Worm (Caenorhabditis elegans) whole organism, late embryonic: Measurements from ENCODE around the gene ZK742.3.

Experiments
- C08G9.2 ChIP-seq: sonication (generic microtip); optimal IDR thresholded peaks from 2 replicates; lab custom pipeline; 2016; ENCODE audit warnings: mild to moderate bottlenecking, missing genetic modification characterization, moderate library complexity, missing compliant biosample characterization
- C38D4.7 ChIP-seq: fragments of 200-800 bp; sonication (Bioruptor generic); optimal IDR thresholded peaks from 2 replicates; lab custom pipeline; 2018; ENCODE audit warnings: mild to moderate bottlenecking, missing genetic modification characterization, moderate library complexity, missing compliant biosample characterization
- Y22D7AL.16 ChIP-seq: sonication (generic microtip); optimal IDR thresholded peaks from 2 replicates; lab custom pipeline; 2016; ENCODE audit warnings: missing genetic modification characterization, missing compliant biosample characterization
- ama-1 ChIP-seq: fragments of 150-350 bp; optimal IDR thresholded peaks from 2 replicates; lab custom pipeline; 2014
- ceh-14 ChIP-seq: sonication (generic microtip); optimal IDR thresholded peaks from 2 replicates; lab custom pipeline; 2016; ENCODE audit warnings: missing genotype, missing genetic modification characterization, missing compliant biosample characterization
- ceh-2 ChIP-seq: sonication (generic microtip); optimal IDR thresholded peaks from 2 replicates; lab custom pipeline; 2016; ENCODE audit warnings: missing genotype, missing genetic modification characterization, missing compliant biosample characterization
- ceh-22 ChIP-seq: sonication (generic microtip); optimal IDR thresholded peaks from 2 replicates; lab custom pipeline; 2017; ENCODE audit warnings: missing biosample characterization, missing genetic modification characterization
- ceh-24 ChIP-seq: sonication (generic microtip); optimal IDR thresholded peaks from 2 replicates; lab custom pipeline; 2016; ENCODE audit warnings: mild to moderate bottlenecking, missing genetic modification characterization, missing compliant biosample characterization
- ceh-30 ChIP-seq: fragments of 150-350 bp; optimal IDR thresholded peaks from 2 replicates; lab custom pipeline; 2014; ENCODE audit warnings: missing biosample characterization, missing genetic modification characterization
- ceh-31 ChIP-seq: sonication (generic microtip); optimal IDR thresholded peaks from 2 replicates; lab custom pipeline; 2016; ENCODE audit warnings: missing genetic modification characterization, missing compliant biosample characterization
- che-1 ChIP-seq: sonication (generic microtip); optimal IDR thresholded peaks from 2 replicates; lab custom pipeline; 2016; ENCODE audit warnings: mild to moderate bottlenecking, missing genetic modification characterization, missing compliant biosample characterization
- dmd-4 ChIP-seq: sonication (generic microtip); optimal IDR thresholded peaks from 2 replicates; lab custom pipeline; 2016; ENCODE audit warnings: borderline replicate concordance, missing genetic modification characterization, missing compliant biosample characterization
- dve-1 ChIP-seq: sonication (generic microtip); optimal IDR thresholded peaks from 2 replicates; lab custom pipeline; 2017; ENCODE audit warnings: antibody characterized with exemption, mild to moderate bottlenecking, missing genetic modification characterization, missing compliant biosample characterization
- elt-2 ChIP-seq: sonication (generic microtip); optimal IDR thresholded peaks from 2 replicates; lab custom pipeline; 2016; ENCODE audit warnings: missing genetic modification reagents, missing genetic modification characterization, missing compliant biosample characterization
- elt-4 ChIP-seq: sonication (generic microtip); optimal IDR thresholded peaks from 2 replicates; lab custom pipeline; 2016; ENCODE audit warnings: missing genetic modification characterization, missing compliant biosample characterization
- ets-4 ChIP-seq: sonication (generic microtip); optimal IDR thresholded peaks from 2 replicates; lab custom pipeline; 2016; ENCODE audit warnings: missing genetic modification characterization, missing compliant biosample characterization
- eyg-1 ChIP-seq: sonication (generic microtip); optimal IDR thresholded peaks from 2 replicates; lab custom pipeline; 2016; ENCODE audit warnings: missing genotype, missing genetic modification characterization, missing compliant biosample characterization
- fax-1 ChIP-seq: sonication (generic microtip); optimal IDR thresholded peaks from 2 replicates; lab custom pipeline; 2016; ENCODE audit warnings: missing genotype, missing genetic modification characterization, missing compliant biosample characterization
- gmeb-2 ChIP-seq: sonication (generic microtip); optimal IDR thresholded peaks from 2 replicates; lab custom pipeline; 2016; ENCODE audit warnings: missing genetic modification characterization, inconsistent platforms, missing compliant biosample characterization
- hlh-30 ChIP-seq: sonication (generic microtip); optimal IDR thresholded peaks from 2 replicates; lab custom pipeline; 2017; ENCODE audit warnings: antibody characterized with exemption, missing genetic modification characterization, missing compliant biosample characterization; ENCODE audit not compliant: insufficient read depth
- hlh-6 ChIP-seq: sonication (generic microtip); optimal IDR thresholded peaks from 2 replicates; lab custom pipeline; 2016; ENCODE audit warnings: missing genotype, missing genetic modification characterization, missing compliant biosample characterization
- lim-6 ChIP-seq: sonication (generic microtip); optimal IDR thresholded peaks from 2 replicates; lab custom pipeline; 2016; ENCODE audit warnings: missing genetic modification characterization, missing compliant biosample characterization
- npax-4 ChIP-seq: sonication (generic microtip); optimal IDR thresholded peaks from 2 replicates; lab custom pipeline; 2016; ENCODE audit warnings: missing genetic modification characterization, missing compliant biosample characterization
- pat-9 ChIP-seq: fragments of 200-800 bp; sonication (Bioruptor generic); optimal IDR thresholded peaks from 2 replicates; lab custom pipeline; 2018; ENCODE audit warnings: mild to moderate bottlenecking, missing genetic modification characterization, moderate library complexity, missing compliant biosample characterization
- pax-1 ChIP-seq: fragments of 150-350 bp; optimal IDR thresholded peaks from 2 replicates; lab custom pipeline; 2014; ENCODE audit warnings: missing biosample characterization, missing genetic modification characterization
- pqm-1 ChIP-seq: sonication (generic microtip); optimal IDR thresholded peaks from 2 replicates; lab custom pipeline; 2016; ENCODE audit warnings: missing genetic modification characterization, missing compliant biosample characterization
- pros-1 ChIP-seq: fragments of 150-350 bp; optimal IDR thresholded peaks from 2 replicates; lab custom pipeline; 2014; ENCODE audit warnings: missing biosample characterization, missing genetic modification reagents, missing genetic modification characterization
- syd-9 ChIP-seq: sonication (generic microtip); optimal IDR thresholded peaks from 2 replicates; lab custom pipeline; 2016; ENCODE audit warnings: mild to moderate bottlenecking, missing genetic modification characterization, moderate library complexity, missing compliant biosample characterization
- tbx-2 ChIP-seq: sonication (generic microtip); optimal IDR thresholded peaks from 2 replicates; lab custom pipeline; 2016; ENCODE audit warnings: missing genetic modification characterization, missing compliant biosample characterization
- unc-3 ChIP-seq, 2 experiments: fragments of 200-800 bp in 1 of 2; sonication (Bioruptor generic) in 1 of 2; sonication (generic microtip) in 1 of 2; conservative IDR thresholded peaks in 1 of 2; optimal IDR thresholded peaks in 1 of 2; 2 replicates each; pipeline versions ENCODE4 v1.3.6 to Lab custom; 2016 to 2022; ENCODE audit warnings: missing compliant biosample characterization in 2 of 2, missing genetic modification characterization in 2 of 2, missing genetic modification reagents in 1 of 2
- unc-42 ChIP-seq: sonication (generic microtip); optimal IDR thresholded peaks from 2 replicates; lab custom pipeline; 2016; ENCODE audit warnings: missing genotype, missing genetic modification characterization, missing compliant biosample characterization
- unc-55 ChIP-seq: sonication (generic microtip); optimal IDR thresholded peaks from 2 replicates; lab custom pipeline; 2017; ENCODE audit warnings: missing biosample characterization, missing genetic modification reagents, missing genetic modification characterization
- zip-5 ChIP-seq: sonication (generic microtip); optimal IDR thresholded peaks from 2 replicates; lab custom pipeline; 2016; ENCODE audit warnings: missing genetic modification characterization, missing compliant biosample characterization

ZK742.3 gene

ce11 chrV:7820270-7820669, 10.6 kb upstream of the ZK742.3 start, which contains the start of gene lbp-4:
Gene lbp-4 (plus strand): TSS chrV:7820578.
- TF ChIP-seq unc-55 (GFP tag; lab: Kevin White, UChicago) (no peak), ets-4 (tag; lab: Kevin White, UChicago) (peak; percentile 14), ceh-31 (tag; lab: Kevin White, UChicago) (peak; percentile 92), ceh-14 (tag; lab: Kevin White, UChicago) (peak; percentile 62), C08G9.2 (tag; lab: Kevin White, UChicago) (peak; percentile 57), gmeb-2 (tag; lab: Kevin White, UChicago) (no peak), lim-6 (tag; lab: Kevin White, UChicago) (peak; percentile 23), tbx-2 (peak; percentile 79), dmd-4 (no peak), elt-2 (tag; lab: Kevin White, UChicago) (peak; percentile 22), unc-42 (tag; lab: Kevin White, UChicago) (peak; percentile 50), ceh-2 (peak; percentile 24), zip-5 (tag; lab: Kevin White, UChicago) (peak; percentile 2), pax-1 (tag; lab: Kevin White, UChicago) (no peak)

- TF ChIP-seq fax-1 (tag; lab: Kevin White, UChicago) (no peak), npax-4 (tag; lab: Kevin White, UChicago) (no peak), pros-1 (tag; lab: Kevin White, UChicago) (no peak), unc-42 (tag; lab: Kevin White, UChicago) (peak; percentile 74), hlh-6 (tag; lab: Kevin White, UChicago) (no peak), eyg-1 (no peak)
- TF ChIP-seq, all 69 proteins: peak for 1
These were observed 9.9 kb upstream of the ZK742.3 start for ce11 chrV:7819585-7819984.

ce11 chrV:7816486-7816885, 6.8 kb upstream of the ZK742.3 start:
- TF ChIP-seq hlh-30 (tag; lab: Kevin White, UChicago) (no peak), unc-3 (GFP tag; conservative IDR thresholded peaks at IDR 0.05; lab: Robert Waterston, UW) (no peak), unc-3 (tag; optimal IDR thresholded peaks at IDR 0.05; lab: Kevin White, UChicago) (no peak), pqm-1 (tag; lab: Kevin White, UChicago) (no peak), unc-42 (tag; lab: Kevin White, UChicago) (peak; percentile 95), syd-9 (tag; lab: Kevin White, UChicago) (no peak)

ce11 chrV:7814601-7815000, 4.9 kb upstream of the ZK742.3 start, which contains the start of gene ZK742.6:
Gene ZK742.6 (minus strand): TSS chrV:7814942.
- TF ChIP-seq Y22D7AL.16 (tag; lab: Kevin White, UChicago) (no peak), dmd-4 (no peak), C08G9.2 (tag; lab: Kevin White, UChicago) (no peak)
- TF ChIP-seq, all 69 proteins: peak for 0

ce11 chrV:7811758-7812157, 2.0 kb upstream of the ZK742.3 start, which contains the start of gene ZK742.4:
Gene ZK742.4 (minus strand): TSS chrV:7811792.
- TF ChIP-seq C38D4.7 (GFP tag; lab: Kevin White, UChicago) (no peak), ceh-2 (no peak), tbx-2 (peak; percentile 12)

ce11 chrV:7810591-7810990, 879 bp upstream of the ZK742.3 start:
- TF ChIP-seq pqm-1 (tag; lab: Kevin White, UChicago) (no peak), unc-3 (GFP tag; conservative IDR thresholded peaks at IDR 0.05; lab: Robert Waterston, UW) (no peak), unc-3 (tag; optimal IDR thresholded peaks at IDR 0.05; lab: Kevin White, UChicago) (no peak), dve-1 (tag; lab: Kevin White, UChicago) (no peak), che-1 (no peak), Y22D7AL.16 (tag; lab: Kevin White, UChicago) (no peak), fax-1 (tag; lab: Kevin White, UChicago) (no peak), ceh-31 (tag; lab: Kevin White, UChicago) (no peak), ceh-30 (tag; lab: Kevin White, UChicago) (no peak), pat-9 (tag; lab: Kevin White, UChicago) (no peak), ceh-22 (no peak), ama-1 (lab: Kevin White, UChicago) (no peak), ceh-24 (tag; lab: Kevin White, UChicago) (no peak), C08G9.2 (tag; lab: Kevin White, UChicago) (no peak), elt-4 (tag; lab: Kevin White, UChicago) (no peak)
- TF ChIP-seq, all 69 proteins: peak for 0
